Fruit fly (Drosophila melanogaster) whole organism, embryonic: ENCODE results near the gene mRpL3.

Experiments used
- Antp ChIP-seq: fragments of 200-800 bp; sonication (Bioruptor generic); optimal IDR thresholded peaks from 3 replicates; lab custom pipeline; 2016; ENCODE audit warnings: missing biosample characterization, missing genetic modification characterization
- B-H2 ChIP-seq: fragments of 200-800 bp; sonication (Bioruptor generic); optimal IDR thresholded peaks from 2 replicates; lab custom pipeline; 2018; ENCODE audit warnings: missing biosample characterization, mild to moderate bottlenecking, missing genetic modification characterization
- Bgb ChIP-seq: fragments of 200-800 bp; sonication (Bioruptor generic); IDR thresholded peaks from 2 replicates; pipeline ENCODE4 v1.3.6; 2022; ENCODE audit warnings: missing biosample characterization, missing genetic modification characterization; ENCODE audit not compliant: partially characterized antibody
- CG10267 ChIP-seq: fragments of 200-800 bp; sonication (Bioruptor generic); optimal IDR thresholded peaks from 2 replicates; lab custom pipeline; 2018; ENCODE audit warnings: missing biosample characterization, mild to moderate bottlenecking, missing genetic modification characterization, moderate library complexity
- CG10321 ChIP-seq: fragments of 200-800 bp; sonication (Bioruptor generic); IDR thresholded peaks from 2 replicates; pipeline ENCODE4 v1.3.6; 2022; ENCODE audit warnings: missing biosample characterization, missing genetic modification characterization
- CG11504 ChIP-seq: fragments of 200-800 bp; sonication (Bioruptor generic); optimal IDR thresholded peaks from 3 replicates; lab custom pipeline; 2019; ENCODE audit warnings: missing biosample characterization, mild to moderate bottlenecking, missing genetic modification characterization, moderate library complexity
- CG11560 ChIP-seq: fragments of 200-800 bp; sonication (Bioruptor generic); IDR thresholded peaks from 3 replicates; pipeline ENCODE4 v1.3.6; 2022; ENCODE audit warnings: missing biosample characterization, missing genetic modification characterization
- CG12104 ChIP-seq: fragments of 200-800 bp; sonication (Bioruptor generic); optimal IDR thresholded peaks from 3 replicates; lab custom pipeline; 2016; ENCODE audit warnings: missing biosample characterization, missing genetic modification characterization
- CG13123 ChIP-seq: fragments of 200-800 bp; sonication (Bioruptor generic); optimal IDR thresholded peaks from 2 replicates; lab custom pipeline; 2016; ENCODE audit warnings: missing biosample characterization, missing genetic modification characterization
- CG14050 ChIP-seq: fragments of 200-800 bp; sonication (Bioruptor generic); IDR thresholded peaks from 3 replicates; pipeline ENCODE4 v1.3.6; 2022; ENCODE audit warnings: missing biosample characterization, missing genetic modification characterization
- CG14860 ChIP-seq: fragments of 200-800 bp; sonication (Bioruptor generic); IDR thresholded peaks from 3 replicates; pipeline ENCODE4 v1.3.6; 2022; ENCODE audit warnings: missing biosample characterization, missing genetic modification characterization; ENCODE audit not compliant: partially characterized antibody
- CG16813 ChIP-seq: fragments of 200-800 bp; sonication (Bioruptor generic); IDR thresholded peaks from 3 replicates; pipeline ENCODE4 v1.3.6; 2022; ENCODE audit warnings: missing biosample characterization, missing genetic modification characterization; ENCODE audit not compliant: partially characterized antibody
- CG17328 ChIP-seq: fragments of 200-800 bp; sonication (Bioruptor generic); IDR thresholded peaks from 2 replicates; pipeline ENCODE4 v1.3.6; 2022; ENCODE audit warnings: missing biosample characterization, missing genetic modification characterization
- CG17361 ChIP-seq: fragments of 200-800 bp; sonication (Bioruptor generic); IDR thresholded peaks from 3 replicates; pipeline ENCODE4 v1.3.6; 2022; ENCODE audit warnings: missing biosample characterization, missing genetic modification characterization
- CG2129 ChIP-seq: fragments of 200-800 bp; sonication (Bioruptor generic); IDR thresholded peaks from 2 replicates; pipeline ENCODE4 v1.3.6; 2022; ENCODE audit warnings: missing biosample characterization, missing genetic modification characterization; ENCODE audit not compliant: partially characterized antibody
- CG30020 ChIP-seq: fragments of 200-800 bp; optimal IDR thresholded peaks from 2 replicates; lab custom pipeline; 2019; ENCODE audit warnings: missing biosample characterization, mild to moderate bottlenecking, missing genetic modification characterization, moderate library complexity
- CG31388 ChIP-seq: fragments of 200-800 bp; sonication (Bioruptor generic); optimal IDR thresholded peaks from 2 replicates; lab custom pipeline; 2016; ENCODE audit warnings: missing biosample characterization, missing genetic modification characterization
- CG3163 ChIP-seq: fragments of 200-800 bp; sonication (Bioruptor generic); optimal IDR thresholded peaks from 3 replicates; lab custom pipeline; 2016; ENCODE audit warnings: missing biosample characterization, missing genetic modification characterization
- CG33213 ChIP-seq: fragments of 200-800 bp; sonication (Bioruptor generic); optimal IDR thresholded peaks from 3 replicates; lab custom pipeline; 2016; ENCODE audit warnings: missing biosample characterization, missing genetic modification characterization
- CG7372 ChIP-seq: fragments of 200-800 bp; sonication (Bioruptor generic); IDR thresholded peaks from 2 replicates; pipeline ENCODE4 v1.3.6; 2022; ENCODE audit warnings: missing biosample characterization, missing genetic modification characterization
- CG8765 ChIP-seq: fragments of 200-800 bp; sonication (Bioruptor generic); IDR thresholded peaks from 2 replicates; pipeline ENCODE4 v1.3.6; 2022; ENCODE audit warnings: missing biosample characterization, missing genetic modification characterization
- CG9437 ChIP-seq: fragments of 200-800 bp; sonication (Bioruptor generic); optimal IDR thresholded peaks from 2 replicates; lab custom pipeline; 2018; ENCODE audit warnings: missing biosample characterization, mild to moderate bottlenecking, missing genetic modification characterization
- CoRest ChIP-seq: fragments of 200-800 bp; sonication (Bioruptor generic); optimal IDR thresholded peaks from 3 replicates; lab custom pipeline; 2018; ENCODE audit warnings: missing biosample characterization, mild to moderate bottlenecking, missing genetic modification characterization, moderate library complexity
- Dip3 ChIP-seq: fragments of 200-800 bp; sonication (Bioruptor generic); optimal IDR thresholded peaks from 3 replicates; lab custom pipeline; 2016; ENCODE audit warnings: missing biosample characterization, missing genetic modification characterization
- E2f1 ChIP-seq: fragments of 200-800 bp; sonication (Bioruptor generic); IDR thresholded peaks from 2 replicates; pipeline ENCODE4 v1.3.6; 2022; ENCODE audit warnings: missing biosample characterization, missing genetic modification characterization
- Hey ChIP-seq: fragments of 200-800 bp; sonication (Bioruptor generic); optimal IDR thresholded peaks from 3 replicates; lab custom pipeline; 2018; ENCODE audit warnings: missing biosample characterization, mild to moderate bottlenecking, missing genetic modification characterization
- Hr51 ChIP-seq, 2 experiments: fragments of 200-800 bp; sonication (Bioruptor generic); optimal IDR thresholded peaks; 2 replicates in 1 of 2; 3 replicates in 1 of 2; lab custom pipeline; 2016 to 2018; ENCODE audit warnings: missing biosample characterization in 2 of 2, missing genetic modification characterization in 2 of 2, mild to moderate bottlenecking in 1 of 2, moderate library complexity in 1 of 2
- MESR4 ChIP-seq: fragments of 200-800 bp; sonication (Bioruptor generic); optimal IDR thresholded peaks from 2 replicates; lab custom pipeline; 2018; ENCODE audit warnings: missing biosample characterization, mild to moderate bottlenecking, missing genetic modification characterization, moderate library complexity
- NK7.1 ChIP-seq: fragments of 200-800 bp; sonication (Bioruptor generic); optimal IDR thresholded peaks from 3 replicates; lab custom pipeline; 2016; ENCODE audit warnings: missing biosample characterization, missing genetic modification characterization
- Nf-YA ChIP-seq: fragments of 200-800 bp; sonication (Bioruptor generic); IDR thresholded peaks from 2 replicates; pipeline ENCODE4 v1.3.6; 2022; ENCODE audit warnings: missing biosample characterization, missing genetic modification characterization
- Nf-YC ChIP-seq: fragments of 200-800 bp; optimal IDR thresholded peaks from 3 replicates; lab custom pipeline; 2019; ENCODE audit warnings: missing biosample characterization, mild to moderate bottlenecking, missing genetic modification characterization, moderate library complexity
- NfI ChIP-seq: fragments of 200-800 bp; sonication (Bioruptor generic); optimal IDR thresholded peaks from 3 replicates; lab custom pipeline; 2018; ENCODE audit warnings: missing biosample characterization, mild to moderate bottlenecking, missing genetic modification characterization, moderate library complexity
- Spps ChIP-seq: fragments of 200-800 bp; sonication (Bioruptor generic); optimal IDR thresholded peaks from 2 replicates; lab custom pipeline; 2018; ENCODE audit warnings: missing biosample characterization, mild to moderate bottlenecking, missing genetic modification characterization
- Stat92E ChIP-seq, 3 experiments: fragments of >200 bp in 2 of 3; fragments of 200-800 bp in 1 of 3; sonication (Bioruptor generic) in 1 of 3; optimal IDR thresholded peaks; 2 replicates each; lab custom pipeline; 2017 to 2019; ENCODE audit warnings: missing biosample characterization in 3 of 3, missing genetic modification characterization in 3 of 3, mild to moderate bottlenecking in 1 of 3, moderate library complexity in 1 of 3
- Trl ChIP-seq, 3 experiments: fragments of >200 bp in 2 of 3; fragments of 200-800 bp in 1 of 3; sonication (Bioruptor generic) in 1 of 3; optimal IDR thresholded peaks; 2 replicates in 1 of 3; 3 replicates in 2 of 3; lab custom pipeline; 2016 to 2017; ENCODE audit warnings: missing biosample characterization in 1 of 3, missing genetic modification characterization in 1 of 3
- Usf ChIP-seq: fragments of 200-800 bp; sonication (Bioruptor generic); optimal IDR thresholded peaks from 2 replicates; lab custom pipeline; 2017; ENCODE audit warnings: missing genotype, missing biosample characterization, missing genetic modification characterization
- al ChIP-seq: fragments of 200-800 bp; sonication (Bioruptor generic); IDR thresholded peaks from 2 replicates; pipeline ENCODE4 v1.3.6; 2022; ENCODE audit warnings: missing biosample characterization, missing genetic modification characterization
- cato ChIP-seq: fragments of 200-800 bp; sonication (Bioruptor generic); optimal IDR thresholded peaks from 2 replicates; lab custom pipeline; 2016; ENCODE audit warnings: missing biosample characterization, missing genetic modification characterization, borderline replicate concordance
- corto ChIP-seq: fragments of 200-800 bp; sonication (Bioruptor generic); optimal IDR thresholded peaks from 2 replicates; lab custom pipeline; 2016; ENCODE audit warnings: missing biosample characterization, mild to moderate bottlenecking, missing genetic modification characterization, moderate library complexity
- crc ChIP-seq: fragments of 200-800 bp; sonication (Bioruptor generic); optimal IDR thresholded peaks from 2 replicates; lab custom pipeline; 2016; ENCODE audit warnings: missing biosample characterization, missing genetic modification characterization
- disco-r ChIP-seq: fragments of 200-800 bp; sonication (Bioruptor generic); optimal IDR thresholded peaks from 2 replicates; lab custom pipeline; 2016; ENCODE audit warnings: missing biosample characterization, missing genetic modification characterization
- eve ChIP-seq, 2 experiments: fragments of >200 bp; optimal IDR thresholded peaks; 2 replicates each; lab custom pipeline; 2017; ENCODE audit warnings: missing biosample characterization in 2 of 2, missing genetic modification characterization in 2 of 2
- lov ChIP-seq, 2 experiments: fragments of 200-800 bp in 1 of 2; fragments of >200 bp in 1 of 2; sonication (Bioruptor generic) in 1 of 2; IDR thresholded peaks in 1 of 2; optimal IDR thresholded peaks in 1 of 2; 2 replicates in 1 of 2; 3 replicates in 1 of 2; pipeline versions ENCODE4 v1.3.6 to Lab custom; 2017 to 2022; ENCODE audit warnings: missing biosample characterization in 1 of 2, missing genetic modification characterization in 1 of 2
- mld ChIP-seq: fragments of 200-800 bp; sonication (Bioruptor generic); IDR thresholded peaks from 3 replicates; pipeline ENCODE4 v1.3.6; 2022; ENCODE audit warnings: missing biosample characterization, missing genetic modification characterization; ENCODE audit not compliant: partially characterized antibody
- nerfin-1 ChIP-seq: fragments of 200-800 bp; sonication (Bioruptor generic); optimal IDR thresholded peaks from 3 replicates; lab custom pipeline; 2019; ENCODE audit warnings: missing biosample characterization, mild to moderate bottlenecking, missing genetic modification characterization, moderate library complexity
- scrt ChIP-seq: fragments of 200-800 bp; sonication (Bioruptor generic); optimal IDR thresholded peaks from 2 replicates; lab custom pipeline; 2018; ENCODE audit warnings: missing biosample characterization, mild to moderate bottlenecking, missing genetic modification characterization, moderate library complexity
- sima ChIP-seq: fragments of 200-800 bp; sonication (Bioruptor generic); optimal IDR thresholded peaks from 2 replicates; lab custom pipeline; 2016; ENCODE audit warnings: missing biosample characterization, missing genetic modification characterization
- trem ChIP-seq: fragments of 200-800 bp; optimal IDR thresholded peaks from 3 replicates; lab custom pipeline; 2019; ENCODE audit warnings: missing biosample characterization, mild to moderate bottlenecking, missing genetic modification characterization, moderate library complexity
- tup ChIP-seq: fragments of 200-800 bp; sonication (Bioruptor generic); optimal IDR thresholded peaks from 2 replicates; lab custom pipeline; 2016; ENCODE audit warnings: missing biosample characterization, mild to moderate bottlenecking, missing genetic modification characterization, moderate library complexity
- zen ChIP-seq: fragments of 200-800 bp; sonication (Bioruptor generic); optimal IDR thresholded peaks from 3 replicates; lab custom pipeline; 2018; ENCODE audit warnings: missing biosample characterization, mild to moderate bottlenecking, missing genetic modification characterization, moderate library complexity

Gene mRpL3

DNA sequence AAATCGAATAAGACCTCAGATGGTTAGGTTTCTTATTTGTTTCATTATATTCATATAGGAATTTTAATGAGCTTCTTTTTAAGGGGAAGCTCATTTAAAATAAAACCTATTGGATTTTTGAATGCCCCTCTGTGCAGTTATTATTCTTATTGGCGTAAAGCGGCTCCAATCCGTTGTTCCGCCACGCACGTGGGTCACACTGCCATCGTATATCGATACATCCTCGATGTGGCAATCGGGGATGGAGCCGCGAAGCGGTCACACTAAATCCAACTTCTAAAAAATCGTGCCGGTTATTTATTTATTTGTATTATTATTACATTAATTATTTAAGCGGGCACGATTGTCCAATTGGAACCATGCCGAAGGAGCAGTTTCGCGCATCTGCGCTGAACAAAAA is 1.7 kb downstream of the mRpL3 start, which contains the start of gene Polr3A (continued):
- TF ChIP-seq CG11560 (tag; lab: Robert Waterston, UW), result no peak
- no peak for TF ChIP-seq CG14050 (GFP tag; lab: Robert Waterston, UW)
- TF ChIP-seq CG8765 (GFP tag; lab: Robert Waterston, UW), result no peak
- no peak for TF ChIP-seq Trl (optimal IDR thresholded peaks at IDR 0.05; lab: Kevin White, UChicago)
- TF ChIP-seq Trl (GFP tag; optimal IDR thresholded peaks at IDR 0.05; lab: Kevin White, UChicago), result no peak
- no peak for TF ChIP-seq scrt
- no peak for TF ChIP-seq Nf-YC (tag; lab: Kevin White, UChicago)
- no peak for TF ChIP-seq tup
- peak; percentile 49 for TF ChIP-seq zen (tag; lab: Kevin White, UChicago)
- no peak for TF ChIP-seq Hr51 (GFP tag; optimal IDR thresholded peaks at IDR 0.05; lab: Kevin White, UChicago)
- TF ChIP-seq CG10267 (tag; lab: Kevin White, UChicago), result peak; percentile 5
- TF ChIP-seq NK7.1 (GFP tag; lab: Kevin White, UChicago), result no peak
- TF ChIP-seq Antp (GFP tag; lab: Kevin White, UChicago), result no peak
- TF ChIP-seq NfI (GFP tag; lab: Kevin White, UChicago), result no peak
- no peak for TF ChIP-seq Nf-YA (GFP tag; lab: Robert Waterston, UW)
- peak; percentile 39 for TF ChIP-seq MESR4 (GFP tag; lab: Kevin White, UChicago)
- TF ChIP-seq CG11504 (tag; lab: Kevin White, UChicago), result no peak
- TF ChIP-seq CG3163 (GFP tag; lab: Kevin White, UChicago), result no peak
- peak; percentile 62 for TF ChIP-seq CG30020
- no peak for TF ChIP-seq lov (optimal IDR thresholded peaks at IDR 0.05; lab: Kevin White, UChicago)
- TF ChIP-seq lov (GFP tag; IDR thresholded peaks at IDR 0.05; lab: Robert Waterston, UW), result no peak
- TF ChIP-seq CG17328 (GFP tag; lab: Robert Waterston, UW), result no peak
- TF ChIP-seq CG10321 (GFP tag; lab: Robert Waterston, UW), result no peak
- no peak for TF ChIP-seq CG17361
- TF ChIP-seq Dip3 (GFP tag; lab: Kevin White, UChicago), result no peak
- TF ChIP-seq CG14860, result peak; percentile 42; the same call in 1 of the 3 replicates
- TF ChIP-seq mld, result 0 out of 3 replicates have a peak, but pooled peaks have one; percentile 18
- no peak for TF ChIP-seq B-H2 (GFP tag; lab: Kevin White, UChicago)
- TF ChIP-seq Stat92E (GFP tag; optimal IDR thresholded peaks at IDR 0.05; lab: Kevin White, UChicago), result no peak
- no peak for TF ChIP-seq CoRest (tag; lab: Kevin White, UChicago)
- no peak for TF ChIP-seq cato (GFP tag; lab: Kevin White, UChicago)
- peak; percentile 41 for TF ChIP-seq CG9437 (GFP tag; lab: Kevin White, UChicago)
- TF ChIP-seq CG31388, result no peak
- TF ChIP-seq CG33213 (GFP tag; lab: Kevin White, UChicago), result no peak
- TF ChIP-seq E2f1, result no peak
- TF ChIP-seq crc (GFP tag; lab: Kevin White, UChicago), result no peak
- TF ChIP-seq CG7372 (GFP tag; lab: Robert Waterston, UW), result no peak
- peak; percentile 70 for TF ChIP-seq Bgb
- no peak for TF ChIP-seq CG13123 (GFP tag; lab: Kevin White, UChicago)
- no peak for TF ChIP-seq Hey (tag; lab: Kevin White, UChicago)
- no peak for TF ChIP-seq sima (GFP tag; lab: Kevin White, UChicago)
- peak; percentile 12 for TF ChIP-seq trem (tag; lab: Kevin White, UChicago)
- no peak for TF ChIP-seq Usf (GFP tag; lab: Kevin White, UChicago)
- no peak for TF ChIP-seq eve (GFP tag; optimal IDR thresholded peaks at IDR 0.05; lab: Kevin White, UChicago)
- TF ChIP-seq al (GFP tag; lab: Robert Waterston, UW), result no peak
- TF ChIP-seq CG16813 (GFP tag; lab: Robert Waterston, UW), result peak; percentile 63
- TF ChIP-seq Spps (tag; lab: Kevin White, UChicago), result no peak
- no peak for TF ChIP-seq nerfin-1 (tag; lab: Kevin White, UChicago)
- no peak for TF ChIP-seq CG12104 (GFP tag; lab: Kevin White, UChicago)
- no peak for TF ChIP-seq disco-r (GFP tag; lab: Kevin White, UChicago)
- no peak for TF ChIP-seq corto (GFP tag; lab: Kevin White, UChicago)
- TF ChIP-seq CG2129 (GFP tag; lab: Robert Waterston, UW), result no peak
